Worm (Caenorhabditis elegans): ENCODE results near the gene anat-1.

anat-1 gene

ce11 chrIV:6770407-6770883 lies at the start of gene anat-1:
Gene anat-1, plus strand, starts transcription at chrIV:6770833.
- TF ChIP-seq ces-1 (GFP tag; optimal IDR thresholded peaks at IDR 0.05) (no peak), tbx-8 (GFP tag; optimal IDR thresholded peaks at IDR 0.05) (no peak), nhr-2 (tag; optimal IDR thresholded peaks at IDR 0.05) (no peak), elt-1 (tag; optimal IDR thresholded peaks at IDR 0.05; ENCODE audit: borderline replicate concordance, insufficient read depth) (no peak), bed-3 (GFP tag; optimal IDR thresholded peaks at IDR 0.05) (no peak), flh-1 (GFP tag; optimal IDR thresholded peaks at IDR 0.05) (no peak), sptf-1 (tag; optimal IDR thresholded peaks at IDR 0.05) (no peak), ham-2 (GFP tag; optimal IDR thresholded peaks at IDR 0.05) (no peak), drap-1 (GFP tag; optimal IDR thresholded peaks at IDR 0.05) (no peak), mep-1 (tag; optimal IDR thresholded peaks at IDR 0.05) (no peak), ceh-83 (GFP tag; optimal IDR thresholded peaks at IDR 0.05) (no peak), lin-32 (GFP tag; optimal IDR thresholded peaks at IDR 0.05) (no peak), unc-39 (tag; optimal IDR thresholded peaks at IDR 0.05) (no peak)

DNA sequence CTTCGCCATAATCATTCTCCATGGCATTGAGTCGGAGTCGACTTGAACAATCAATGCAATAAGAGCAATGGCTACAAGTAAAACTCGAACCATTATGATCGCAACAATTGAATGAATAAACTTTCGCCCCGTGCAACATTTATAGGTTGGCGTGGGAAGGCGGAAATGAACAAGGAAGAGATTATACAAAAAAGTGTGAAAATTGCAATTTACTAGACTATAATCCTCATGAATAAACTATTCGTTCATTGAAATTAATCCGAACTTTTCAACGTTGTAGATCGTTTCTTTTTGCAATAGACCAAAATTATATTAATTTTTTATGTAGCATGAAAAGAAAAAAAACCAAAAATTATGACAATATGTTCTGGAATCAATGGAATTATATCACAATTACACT lies 30.4 kb upstream of the anat-1 start, which contains the start of gene Y73B6A.3:
Gene Y73B6A.3, minus strand, starts transcription at position 101 of the 400 bp plus-strand sequence.
- TF ChIP-seq nhr-237 (tag; optimal IDR thresholded peaks at IDR 0.05) (no peak), unc-39 (tag; optimal IDR thresholded peaks at IDR 0.05) (no peak), M03D4.4 (tag; optimal IDR thresholded peaks at IDR 0.05) (no peak), blmp-1 (tag; optimal IDR thresholded peaks at IDR 0.05) (no peak), cnd-1 (tag; optimal IDR thresholded peaks at IDR 0.05) (no peak), nhr-76 (tag; optimal IDR thresholded peaks at IDR 0.05) (no peak), lin-13 (tag; optimal IDR thresholded peaks at IDR 0.05) (no peak), nhr-2 (tag; optimal IDR thresholded peaks at IDR 0.05) (no peak), drap-1 (GFP tag; optimal IDR thresholded peaks at IDR 0.05) (no peak), mls-2 (tag; optimal IDR thresholded peaks at IDR 0.05) (no peak), flh-1 (GFP tag; optimal IDR thresholded peaks at IDR 0.05) (no peak), sem-2 (GFP tag; optimal IDR thresholded peaks at IDR 0.05) (no peak), nhr-28 (tag; optimal IDR thresholded peaks at IDR 0.05) (no peak)

- TF ChIP-seq drap-1 (GFP tag; optimal IDR thresholded peaks at IDR 0.05) (no peak), lin-13 (tag; optimal IDR thresholded peaks at IDR 0.05) (no peak), zip-8 (tag; optimal IDR thresholded peaks at IDR 0.05) (no peak), tbx-8 (GFP tag; optimal IDR thresholded peaks at IDR 0.05) (no peak), pha-4 (tag; optimal IDR thresholded peaks at IDR 0.05) (no peak), nhr-28 (tag; optimal IDR thresholded peaks at IDR 0.05) (no peak), mls-2 (tag; optimal IDR thresholded peaks at IDR 0.05) (no peak), bed-3 (GFP tag; optimal IDR thresholded peaks at IDR 0.05) (no peak), elt-1 (tag; optimal IDR thresholded peaks at IDR 0.05; ENCODE audit: borderline replicate concordance, insufficient read depth) (no peak), elt-3 (tag; optimal IDR thresholded peaks at IDR 0.05) (no peak), ham-2 (GFP tag; optimal IDR thresholded peaks at IDR 0.05) (no peak), lsy-2 (tag; optimal IDR thresholded peaks at IDR 0.05) (no peak), sptf-1 (tag; optimal IDR thresholded peaks at IDR 0.05) (no peak), ceh-43 (GFP tag; optimal IDR thresholded peaks at IDR 0.05) (no peak)
Observed at ce11 chrIV:6742159-6742558, 28.5 kb upstream of the anat-1 start, which contains the start of gene smg-7. Gene smg-7, minus strand, starts transcription at chrIV:6742443.

ce11 chrIV:6747083-6747482 lies 23.6 kb upstream of the anat-1 start:
- TF ChIP-seq M03D4.4 (tag; optimal IDR thresholded peaks at IDR 0.05): no peak
- no peak for TF ChIP-seq nhr-2 (tag; optimal IDR thresholded peaks at IDR 0.05)
- no peak for TF ChIP-seq ztf-11 (tag; optimal IDR thresholded peaks at IDR 0.05)
- no peak for TF ChIP-seq bed-3 (GFP tag; optimal IDR thresholded peaks at IDR 0.05)
- TF ChIP-seq snpc-4 (tag; optimal IDR thresholded peaks at IDR 0.05): no peak
- no peak for TF ChIP-seq mab-5 (tag; optimal IDR thresholded peaks at IDR 0.05)
- no peak for TF ChIP-seq ceh-43 (GFP tag; optimal IDR thresholded peaks at IDR 0.05)
- TF ChIP-seq unc-39 (tag; optimal IDR thresholded peaks at IDR 0.05): no peak

DNA sequence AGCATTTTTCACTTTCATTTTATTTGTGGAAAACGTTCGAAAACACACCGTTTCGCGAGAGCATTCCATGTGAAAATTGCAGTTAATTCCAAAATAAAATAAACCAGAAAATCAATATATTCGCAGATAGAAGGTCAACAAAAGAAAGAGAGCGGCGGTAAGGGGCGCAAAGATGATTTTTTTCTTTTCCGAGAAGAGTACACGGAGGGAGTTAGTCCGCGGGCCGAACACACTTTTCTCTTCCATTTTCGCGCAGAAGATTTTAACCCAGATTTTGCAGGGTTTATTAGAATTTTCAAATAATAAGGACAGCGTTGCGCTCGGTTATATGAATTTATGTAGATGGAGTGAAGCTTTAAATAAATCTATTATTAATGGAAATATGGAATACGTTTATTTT lies 23.0 kb upstream of the anat-1 start:
- TF ChIP-seq mep-1 (tag; optimal IDR thresholded peaks at IDR 0.05): peak; percentile 5
- no peak for TF ChIP-seq ztf-11 (tag; optimal IDR thresholded peaks at IDR 0.05)
- TF ChIP-seq unc-120 (tag; optimal IDR thresholded peaks at IDR 0.05; ENCODE audit: poor library complexity, severe bottlenecking): peak; percentile 14
